Fruit fly (Drosophila melanogaster) whole organism, embryonic: Measurements from ENCODE around the gene ThrRS.

Experiments
- CG11504 ChIP-seq: fragments of 200-800 bp; sonication (Bioruptor generic); optimal IDR thresholded peaks from 3 replicates; lab custom pipeline; 2019; ENCODE audit warnings: missing biosample characterization, mild to moderate bottlenecking, missing genetic modification characterization, moderate library complexity
- CG12236 ChIP-seq: fragments of 200-800 bp; sonication (Bioruptor generic); optimal IDR thresholded peaks from 2 replicates; lab custom pipeline; 2016; ENCODE audit warnings: missing biosample characterization, missing genetic modification characterization
- CG1233 ChIP-seq: fragments of 200-800 bp; sonication (Bioruptor generic); optimal IDR thresholded peaks from 4 replicates; lab custom pipeline; 2018; ENCODE audit warnings: missing biosample characterization, mild to moderate bottlenecking, missing genetic modification characterization
- CG12391 ChIP-seq: fragments of 200-800 bp; sonication (Bioruptor generic); optimal IDR thresholded peaks from 3 replicates; lab custom pipeline; 2018; ENCODE audit warnings: missing biosample characterization, mild to moderate bottlenecking, missing genetic modification characterization, moderate library complexity
- CG14667 ChIP-seq: fragments of 200-800 bp; sonication (Bioruptor generic); IDR thresholded peaks from 2 replicates; pipeline ENCODE4 v1.3.6; 2022; ENCODE audit warnings: missing biosample characterization, missing genetic modification characterization
- CG17328 ChIP-seq: fragments of 200-800 bp; sonication (Bioruptor generic); IDR thresholded peaks from 2 replicates; pipeline ENCODE4 v1.3.6; 2022; ENCODE audit warnings: missing biosample characterization, missing genetic modification characterization
- CG17912 ChIP-seq: fragments of 200-800 bp; sonication (Bioruptor generic); optimal IDR thresholded peaks from 2 replicates; lab custom pipeline; 2018; ENCODE audit warnings: missing biosample characterization, mild to moderate bottlenecking, missing genetic modification characterization
- CG2889 ChIP-seq: fragments of 200-800 bp; sonication (Bioruptor generic); IDR thresholded peaks from 3 replicates; pipeline ENCODE4 v1.3.6; 2022; ENCODE audit warnings: missing biosample characterization, missing genetic modification characterization
- CG5180 ChIP-seq: fragments of 200-800 bp; sonication (Bioruptor generic); optimal IDR thresholded peaks from 3 replicates; lab custom pipeline; 2017; ENCODE audit warnings: missing biosample characterization, missing genetic modification characterization, mild to moderate bottlenecking, moderate library complexity, missing genetic modification reagents
- CG8924 ChIP-seq: fragments of 200-800 bp; optimal IDR thresholded peaks from 3 replicates; lab custom pipeline; 2019; ENCODE audit warnings: missing biosample characterization, mild to moderate bottlenecking, missing genetic modification characterization, moderate library complexity
- Doc3 ChIP-seq: fragments of 200-800 bp; sonication (Bioruptor generic); IDR thresholded peaks from 3 replicates; pipeline ENCODE4 v1.3.6; 2022; ENCODE audit warnings: missing biosample characterization, missing genetic modification characterization; ENCODE audit not compliant: partially characterized antibody
- E2f2 ChIP-seq: fragments of 200-800 bp; sonication (Bioruptor generic); IDR thresholded peaks from 2 replicates; pipeline ENCODE4 v1.3.6; 2022; ENCODE audit warnings: missing biosample characterization, missing genetic modification characterization
- Eip74EF ChIP-seq, 2 experiments: fragments of 200-800 bp in 1 of 2; fragments of >200 bp in 1 of 2; sonication (Bioruptor generic) in 1 of 2; optimal IDR thresholded peaks; 2 replicates each; lab custom pipeline; 2017 to 2019; ENCODE audit warnings: missing biosample characterization in 2 of 2, missing genetic modification characterization in 2 of 2, mild to moderate bottlenecking in 1 of 2, moderate library complexity in 1 of 2
- Gug ChIP-seq: fragments of 200-800 bp; sonication (Bioruptor generic); IDR thresholded peaks from 4 replicates; pipeline ENCODE4 v1.3.6; 2022; ENCODE audit warnings: missing biosample characterization, missing genetic modification characterization
- HLHmδ ChIP-seq: fragments of 200-800 bp; sonication (Bioruptor generic); optimal IDR thresholded peaks from 2 replicates; lab custom pipeline; 2018; ENCODE audit warnings: missing biosample characterization, mild to moderate bottlenecking, missing genetic modification characterization, moderate library complexity
- Hr51 ChIP-seq, 2 experiments: fragments of 200-800 bp; sonication (Bioruptor generic); optimal IDR thresholded peaks; 2 replicates in 1 of 2; 3 replicates in 1 of 2; lab custom pipeline; 2016 to 2018; ENCODE audit warnings: missing biosample characterization in 2 of 2, missing genetic modification characterization in 2 of 2, mild to moderate bottlenecking in 1 of 2, moderate library complexity in 1 of 2
- Max ChIP-seq: fragments of 200-800 bp; sonication (Bioruptor generic); optimal IDR thresholded peaks from 2 replicates; lab custom pipeline; 2016; ENCODE audit warnings: missing biosample characterization, mild to moderate bottlenecking, missing genetic modification characterization
- Meics ChIP-seq: fragments of 200-800 bp; sonication (Bioruptor generic); optimal IDR thresholded peaks from 2 replicates; lab custom pipeline; 2017; ENCODE audit warnings: missing biosample characterization, mild to moderate bottlenecking, missing genetic modification characterization
- Mes4 ChIP-seq: fragments of 200-800 bp; sonication (Bioruptor generic); optimal IDR thresholded peaks from 2 replicates; lab custom pipeline; 2016; ENCODE audit warnings: missing biosample characterization, missing genetic modification characterization
- Mrtf ChIP-seq: fragments of 200-800 bp; sonication (Bioruptor generic); IDR thresholded peaks from 3 replicates; pipeline ENCODE4 v1.3.6; 2022; ENCODE audit warnings: missing biosample characterization, missing genetic modification characterization
- Myb ChIP-seq: fragments of 200-800 bp; sonication (Bioruptor generic); optimal IDR thresholded peaks from 2 replicates; lab custom pipeline; 2016; ENCODE audit warnings: missing biosample characterization, missing genetic modification characterization
- Neu2 ChIP-seq: fragments of 200-800 bp; sonication (Bioruptor generic); optimal IDR thresholded peaks from 3 replicates; lab custom pipeline; 2016; ENCODE audit warnings: missing biosample characterization, missing genetic modification characterization, borderline replicate concordance
- Ravus ChIP-seq: fragments of 200-800 bp; sonication (Bioruptor generic); IDR thresholded peaks from 2 replicates; pipeline ENCODE4 v1.3.6; 2022; ENCODE audit warnings: missing biosample characterization, missing genetic modification characterization
- Trl ChIP-seq, 3 experiments: fragments of >200 bp in 2 of 3; fragments of 200-800 bp in 1 of 3; sonication (Bioruptor generic) in 1 of 3; optimal IDR thresholded peaks; 2 replicates in 1 of 3; 3 replicates in 2 of 3; lab custom pipeline; 2016 to 2017; ENCODE audit warnings: missing biosample characterization in 1 of 3, missing genetic modification characterization in 1 of 3
- Usf ChIP-seq: fragments of 200-800 bp; sonication (Bioruptor generic); optimal IDR thresholded peaks from 2 replicates; lab custom pipeline; 2017; ENCODE audit warnings: missing genotype, missing biosample characterization, missing genetic modification characterization
- ash1 ChIP-seq: fragments of 200-800 bp; sonication (Bioruptor generic); optimal IDR thresholded peaks from 2 replicates; lab custom pipeline; 2018; ENCODE audit warnings: missing biosample characterization, mild to moderate bottlenecking, missing genetic modification characterization
- bbx ChIP-seq: fragments of 200-800 bp; sonication (Bioruptor generic); IDR thresholded peaks from 2 replicates; pipeline ENCODE4 v1.3.6; 2022; ENCODE audit warnings: missing biosample characterization, missing genetic modification characterization; ENCODE audit not compliant: partially characterized antibody
- bsh ChIP-seq, 2 experiments: fragments of 200-800 bp; sonication (Bioruptor generic); optimal IDR thresholded peaks; 2 replicates each; lab custom pipeline; 2017 to 2018; ENCODE audit warnings: mild to moderate bottlenecking in 2 of 2, missing biosample characterization in 2 of 2, missing genetic modification characterization in 2 of 2, moderate library complexity in 1 of 2
- crc ChIP-seq: fragments of 200-800 bp; sonication (Bioruptor generic); optimal IDR thresholded peaks from 2 replicates; lab custom pipeline; 2016; ENCODE audit warnings: missing biosample characterization, missing genetic modification characterization
- fd102C ChIP-seq: fragments of 200-800 bp; sonication (Bioruptor generic); optimal IDR thresholded peaks from 2 replicates; lab custom pipeline; 2018; ENCODE audit warnings: missing biosample characterization, mild to moderate bottlenecking, missing genetic modification characterization, moderate library complexity
- fd64A ChIP-seq: fragments of 200-800 bp; sonication (Bioruptor generic); optimal IDR thresholded peaks from 3 replicates; lab custom pipeline; 2018; ENCODE audit warnings: missing biosample characterization, mild to moderate bottlenecking, missing genetic modification characterization
- h ChIP-seq: fragments of >200 bp; optimal IDR thresholded peaks from 2 replicates; lab custom pipeline; 2017
- lola ChIP-seq, 3 experiments: fragments of >200 bp in 2 of 3; fragments of 200-800 bp in 1 of 3; sonication (Bioruptor generic) in 1 of 3; optimal IDR thresholded peaks; 2 replicates each; lab custom pipeline; 2017 to 2019; ENCODE audit warnings: missing biosample characterization in 3 of 3, missing genetic modification characterization in 3 of 3, mild to moderate bottlenecking in 1 of 3, moderate library complexity in 1 of 3
- odd ChIP-seq: fragments of 200-800 bp; sonication (Bioruptor generic); optimal IDR thresholded peaks from 2 replicates; lab custom pipeline; 2017; ENCODE audit warnings: missing biosample characterization, mild to moderate bottlenecking, missing genetic modification characterization
- row ChIP-seq: fragments of 200-800 bp; sonication (Bioruptor generic); IDR thresholded peaks from 3 replicates; pipeline ENCODE4 v1.3.6; 2022; ENCODE audit warnings: missing biosample characterization, missing genetic modification characterization
- slp2 ChIP-seq: fragments of 200-800 bp; sonication (Bioruptor generic); optimal IDR thresholded peaks from 2 replicates; lab custom pipeline; 2016; ENCODE audit warnings: missing biosample characterization, missing genetic modification characterization
- sqz ChIP-seq: fragments of 200-800 bp; sonication (Bioruptor generic); optimal IDR thresholded peaks from 3 replicates; lab custom pipeline; 2018; ENCODE audit warnings: missing biosample characterization, mild to moderate bottlenecking, missing genetic modification characterization
- tio ChIP-seq: fragments of 200-800 bp; sonication (Bioruptor generic); optimal IDR thresholded peaks from 2 replicates; lab custom pipeline; 2017; ENCODE audit warnings: missing biosample characterization, missing genetic modification characterization, inconsistent platforms
- tll ChIP-seq, 2 experiments: fragments of 200-800 bp in 1 of 2; fragments of >200 bp in 1 of 2; sonication (Bioruptor generic) in 1 of 2; optimal IDR thresholded peaks; 2 replicates each; lab custom pipeline; 2017 to 2019; ENCODE audit warnings: missing biosample characterization in 2 of 2, missing genetic modification characterization in 2 of 2, mild to moderate bottlenecking in 1 of 2, moderate library complexity in 1 of 2
- trh ChIP-seq: fragments of 200-800 bp; sonication (Bioruptor generic); optimal IDR thresholded peaks from 2 replicates; lab custom pipeline; 2016; ENCODE audit warnings: missing biosample characterization, missing genetic modification characterization
- tup ChIP-seq: fragments of 200-800 bp; sonication (Bioruptor generic); optimal IDR thresholded peaks from 2 replicates; lab custom pipeline; 2016; ENCODE audit warnings: missing biosample characterization, mild to moderate bottlenecking, missing genetic modification characterization, moderate library complexity
- twi ChIP-seq: fragments of 200-800 bp; optimal IDR thresholded peaks from 2 replicates; lab custom pipeline; 2019; ENCODE audit warnings: missing biosample characterization, mild to moderate bottlenecking, missing genetic modification characterization, moderate library complexity
- unc-4 ChIP-seq: fragments of 200-800 bp; sonication (Bioruptor generic); IDR thresholded peaks from 2 replicates; pipeline ENCODE4 v1.3.6; 2022; ENCODE audit warnings: missing biosample characterization, missing genetic modification characterization; ENCODE audit not compliant: partially characterized antibody
- wdn ChIP-seq: fragments of 200-800 bp; sonication (Bioruptor generic); IDR thresholded peaks from 2 replicates; pipeline ENCODE4 v1.3.6; 2022; ENCODE audit warnings: missing biosample characterization, missing genetic modification characterization
- zf30C ChIP-seq: fragments of 200-800 bp; sonication (Bioruptor generic); optimal IDR thresholded peaks from 3 replicates; lab custom pipeline; 2018; ENCODE audit warnings: missing biosample characterization, mild to moderate bottlenecking, missing genetic modification characterization
- zfh1 ChIP-seq: fragments of 200-800 bp; sonication (Bioruptor generic); IDR thresholded peaks from 3 replicates; pipeline ENCODE4 v1.3.6; 2022; ENCODE audit warnings: missing biosample characterization, missing genetic modification characterization

ThrRS gene

DNA sequence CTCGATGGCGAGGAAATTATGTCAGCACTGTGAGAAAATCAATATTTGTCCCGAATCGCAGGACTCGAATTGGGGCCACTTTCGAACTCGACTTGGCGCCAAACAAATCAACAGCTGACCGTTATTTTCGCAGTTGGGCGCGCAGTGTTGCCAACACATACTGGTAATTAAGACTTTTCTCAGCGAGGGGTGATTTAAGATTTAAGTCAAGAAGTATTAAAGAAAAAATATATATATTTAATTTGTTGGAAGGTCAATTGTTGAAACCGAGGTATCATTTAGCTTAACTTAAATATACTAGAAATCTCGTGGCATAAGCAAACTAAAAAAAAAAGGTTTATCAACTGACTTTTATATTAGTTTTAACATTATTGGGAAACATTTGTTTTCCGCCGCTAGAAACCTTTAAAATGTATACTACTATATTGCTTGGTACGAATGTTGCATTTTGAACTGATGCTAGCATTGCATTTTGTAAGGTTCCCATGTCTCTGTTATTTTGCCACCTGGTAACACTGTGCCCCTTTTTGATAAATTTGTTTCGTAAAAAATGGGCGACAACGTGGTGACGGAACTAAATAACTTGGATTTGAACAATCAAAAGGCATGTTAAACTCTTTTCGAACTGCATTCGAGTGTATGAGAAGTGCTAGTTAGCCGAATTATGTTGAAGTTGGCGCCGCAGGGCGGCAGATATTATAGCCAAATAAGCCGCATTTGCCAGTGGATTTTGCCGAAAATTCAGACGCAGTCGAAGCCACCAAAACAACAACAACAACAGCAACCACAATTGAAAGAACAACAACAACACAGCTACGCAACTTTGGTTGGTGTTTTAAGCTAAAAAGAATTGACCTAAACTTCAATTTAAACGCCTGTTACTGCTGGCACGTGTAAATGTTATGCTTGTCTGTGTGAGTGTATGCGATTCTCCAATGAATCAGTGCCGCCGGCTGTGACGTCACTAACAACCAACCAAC is at the start of gene ThrRS, which contains the start of gene Patsas:
Gene ThrRS (plus strand): TSS at position 521 of the 980 bp plus-strand sequence.
Gene Patsas (minus strand): TSS at position 55 of the 980 bp plus-strand sequence.
- TF ChIP-seq Hr51 (GFP tag; optimal IDR thresholded peaks at IDR 0.05; lab: Kevin White, UChicago) (peak; percentile 78 to 88), crc (peak; percentile 43), zfh1 (peak; percentile 78), trh (GFP tag; lab: Kevin White, UChicago) (peak; percentile 46), slp2 (GFP tag; lab: Kevin White, UChicago) (peak; percentile 73), CG5180 (GFP tag; lab: Kevin White, UChicago) (no peak), CG2889 (GFP tag; lab: Robert Waterston, UW) (peak; percentile 80), zf30C (GFP tag; lab: Kevin White, UChicago) (no peak), Max (GFP tag; lab: Kevin White, UChicago) (peak; percentile 82), Usf (GFP tag; lab: Kevin White, UChicago) (peak; percentile 83), bbx (no peak), tio (GFP tag; lab: Kevin White, UChicago) (no peak), bsh (GFP tag; optimal IDR thresholded peaks at IDR 0.05; lab: Kevin White, UChicago) (peak in 1 of 2 experiments; percentile 84), Eip74EF (GFP tag; optimal IDR thresholded peaks at IDR 0.05; lab: Kevin White, UChicago) (no peak), CG11504 (tag; lab: Kevin White, UChicago) (peak; percentile 89), wdn (GFP tag; lab: Robert Waterston, UW) (peak; percentile 71; the same call in 1 of the 2 replicates), sqz (GFP tag; lab: Kevin White, UChicago) (peak; percentile 65), odd (GFP tag; lab: Kevin White, UChicago) (no peak), CG8924 (tag; lab: Kevin White, UChicago) (peak; percentile 86), unc-4 (GFP tag; lab: Robert Waterston, UW) (no peak), fd64A (GFP tag; lab: Kevin White, UChicago) (no peak), E2f2 (peak; percentile 79), Myb (GFP tag; lab: Kevin White, UChicago) (peak; percentile 66), ash1 (GFP tag; lab: Kevin White, UChicago) (no peak), HLHmδ (GFP tag; lab: Kevin White, UChicago) (no peak), Meics (GFP tag; lab: Kevin White, UChicago) (peak; percentile 87), tup (GFP tag; lab: Kevin White, UChicago) (peak; percentile 28), Doc3 (no peak; the same call in 2 of the 3 replicates), Trl (optimal IDR thresholded peaks at IDR 0.05; lab: Kevin White, UChicago) (no peak), Trl (GFP tag; optimal IDR thresholded peaks at IDR 0.05; lab: Kevin White, UChicago) (peak; percentile 71), tll (GFP tag; optimal IDR thresholded peaks at IDR 0.05; lab: Kevin White, UChicago) (no peak), Gug (GFP tag; lab: Robert Waterston, UW) (peak; percentile 73; the same call in 3 of the 4 replicates), twi (tag; lab: Kevin White, UChicago) (peak; percentile 79), Mrtf (GFP tag; lab: Robert Waterston, UW) (peak; percentile 82), CG17328 (GFP tag; lab: Robert Waterston, UW) (peak; percentile 76), fd102C (GFP tag; lab: Kevin White, UChicago) (peak; percentile 51), Mes4 (GFP tag; lab: Kevin White, UChicago) (peak; percentile 52), CG12236 (GFP tag; lab: Kevin White, UChicago) (no peak), row (GFP tag; lab: Robert Waterston, UW) (peak; percentile 95), CG12391 (tag; lab: Kevin White, UChicago) (peak; percentile 92), Neu2 (no peak), Ravus (GFP tag; lab: Robert Waterston, UW) (no peak; the same call in 1 of the 2 replicates), h (no peak), CG14667 (GFP tag; lab: Robert Waterston, UW) (peak; percentile 81), CG1233 (GFP tag; lab: Kevin White, UChicago) (peak; percentile 82), lola (GFP tag; optimal IDR thresholded peaks at IDR 0.05; lab: Kevin White, UChicago) (peak in 1 of 3 experiments; percentile 85), CG17912 (GFP tag; lab: Kevin White, UChicago) (peak; percentile 31)
